Worm (Caenorhabditis elegans): ENCODE measurements around the gene srh-15.
A peak's percentile ranks its signal among the peaks of the same experiment; 100 is the strongest.

Gene srh-15

DNA sequence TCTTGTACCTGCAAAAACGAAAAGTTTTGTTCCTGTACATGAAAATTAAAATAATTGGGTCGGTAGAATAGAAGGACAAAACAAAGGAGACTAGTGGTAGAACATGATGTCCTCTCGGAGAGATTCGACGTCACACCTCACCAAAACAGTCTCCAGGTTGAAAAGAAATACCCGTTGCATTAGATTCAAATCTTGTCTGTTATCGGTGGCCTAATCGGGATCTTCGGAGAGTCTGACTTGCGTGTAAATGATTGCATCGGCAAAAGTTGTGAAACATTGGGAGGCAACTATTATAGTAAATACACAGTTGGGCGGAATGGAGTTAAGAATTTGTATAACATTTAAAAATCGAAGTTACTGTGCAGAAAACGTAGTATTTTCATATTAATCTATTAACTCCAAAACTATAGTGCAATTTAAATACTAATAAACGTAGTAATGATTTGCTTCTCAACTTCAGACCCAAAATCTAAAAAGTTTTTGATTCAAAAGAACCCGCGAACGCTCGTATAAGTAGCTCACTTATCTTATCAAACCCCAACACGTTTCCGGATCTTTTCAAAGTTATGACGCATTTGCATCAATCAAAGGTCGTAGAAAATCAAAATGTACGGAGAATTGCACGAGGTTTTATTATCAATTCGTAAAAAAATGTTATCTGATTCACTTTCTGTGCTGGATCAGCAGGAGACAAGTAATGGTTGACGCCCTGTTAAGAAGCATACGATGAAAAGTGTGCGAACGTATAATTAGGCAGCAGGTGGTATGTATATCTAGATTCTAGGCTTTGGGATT lies 12.8 kb downstream of the srh-15 start, which contains the start of gene nhr-168:
Gene nhr-168 (minus strand): TSS at position 486 of the 795 bp plus-strand sequence.
- peak; percentile 80 for TF ChIP-seq nhr-23 (tag; optimal IDR thresholded peaks at IDR 0.05)
- peak; percentile 92 for TF ChIP-seq elt-1 (tag; optimal IDR thresholded peaks at IDR 0.05)
- TF ChIP-seq sma-9 (GFP tag; optimal IDR thresholded peaks at IDR 0.05) = peak; percentile 80
- TF ChIP-seq sma-9 (tag; optimal IDR thresholded peaks at IDR 0.05) = no peak
- no peak for TF ChIP-seq blmp-1 (tag; optimal IDR thresholded peaks at IDR 0.05; ENCODE audit: insufficient read depth)
- TF ChIP-seq snpc-4 (tag; optimal IDR thresholded peaks at IDR 0.05) = no peak
- no peak for TF ChIP-seq nhr-77 (tag; optimal IDR thresholded peaks at IDR 0.05)
- peak; percentile 66 for TF ChIP-seq ceh-16 (tag; optimal IDR thresholded peaks at IDR 0.05)
- no peak for TF ChIP-seq nhr-6 (tag; optimal IDR thresholded peaks at IDR 0.05)
- TF ChIP-seq fos-1 (tag; optimal IDR thresholded peaks at IDR 0.05) = peak; percentile 65
- TF ChIP-seq alr-1 (tag; optimal IDR thresholded peaks at IDR 0.05) = no peak
- no peak for TF ChIP-seq skn-1 (tag; optimal IDR thresholded peaks at IDR 0.05)
- TF ChIP-seq C34F6.9 (tag; optimal IDR thresholded peaks at IDR 0.05) = no peak

DNA sequence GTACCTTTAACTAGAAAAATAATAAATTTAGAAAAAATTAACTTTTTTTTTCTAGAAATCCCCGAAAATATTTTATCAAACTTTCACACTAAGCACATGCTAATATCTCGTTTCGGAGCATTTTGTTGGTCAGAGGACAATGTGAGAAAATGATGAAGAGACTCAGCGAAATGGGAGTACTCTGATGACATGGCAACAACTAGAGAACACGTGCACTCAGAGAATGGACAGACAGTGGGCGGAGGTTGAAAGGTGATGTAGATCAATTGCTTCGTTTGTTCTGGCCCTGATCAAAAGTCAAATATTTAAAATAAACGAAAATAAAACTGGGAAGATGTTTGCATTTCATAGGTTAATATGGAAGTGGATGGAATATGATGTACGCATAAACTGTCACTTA lies 13.7 kb downstream of the srh-15 start:
- TF ChIP-seq crh-2 (tag; optimal IDR thresholded peaks at IDR 0.05) = no peak
- TF ChIP-seq sma-9 (GFP tag; optimal IDR thresholded peaks at IDR 0.05) = peak; percentile 68
- no peak for TF ChIP-seq sma-9 (tag; optimal IDR thresholded peaks at IDR 0.05)

DNA sequence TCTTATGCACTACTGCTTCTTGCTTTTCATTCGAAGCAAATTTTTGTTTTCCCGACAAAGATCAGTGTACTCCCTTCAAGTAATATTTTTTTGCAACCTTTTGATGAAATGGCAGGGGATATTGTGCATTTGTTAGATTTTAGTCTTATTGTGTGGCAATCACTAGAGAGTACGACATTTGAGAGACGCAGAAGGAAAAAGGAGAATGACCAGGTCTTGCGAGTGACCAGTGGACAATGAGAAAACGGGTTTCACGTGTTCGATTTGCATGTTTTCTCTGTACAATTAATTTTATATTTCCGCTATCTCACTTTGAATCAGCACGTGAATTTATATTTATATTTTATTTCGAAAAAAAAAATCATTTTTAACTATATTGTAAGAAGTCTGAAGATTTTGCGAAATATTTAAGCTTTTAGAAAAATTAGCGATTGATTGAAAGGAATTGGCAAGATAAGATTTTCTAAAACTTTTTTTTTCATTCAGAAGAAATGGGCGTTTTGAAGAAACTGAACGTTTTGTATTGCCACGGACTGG lies 15.2 kb downstream of the srh-15 start, which contains the start of gene C50B6.9:
Gene C50B6.9 (plus strand): TSS at position 487 of the 537 bp plus-strand sequence.
- no peak for TF ChIP-seq mab-5 (tag; optimal IDR thresholded peaks at IDR 0.05)
- peak; percentile 3 for TF ChIP-seq F13H6.1 (tag; optimal IDR thresholded peaks at IDR 0.05)

DNA sequence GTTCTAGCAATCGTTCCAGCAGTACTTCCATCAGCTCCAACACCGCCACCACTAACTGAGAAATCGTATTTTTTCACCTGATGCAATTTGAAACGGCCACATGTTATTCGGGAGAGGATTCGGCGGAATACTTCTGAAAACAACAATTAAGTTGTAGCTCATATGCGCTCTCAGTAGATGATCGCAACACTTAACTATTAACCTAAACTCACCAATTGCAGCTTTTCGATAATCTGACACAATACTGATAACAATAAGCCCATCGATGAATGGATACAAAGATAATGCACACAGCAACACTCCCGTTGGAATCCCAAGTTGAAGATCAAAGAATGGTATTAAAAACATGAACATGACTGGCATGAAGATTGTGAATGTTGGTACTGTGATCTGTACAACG lies 17.3 kb downstream of the srh-15 start:
- TF ChIP-seq nhr-23 (tag; optimal IDR thresholded peaks at IDR 0.05) = no peak
- TF ChIP-seq lin-39 (tag; optimal IDR thresholded peaks at IDR 0.05) = no peak
- TF ChIP-seq crh-2 (tag; optimal IDR thresholded peaks at IDR 0.05) = no peak
- no peak for TF ChIP-seq ama-1 (optimal IDR thresholded peaks at IDR 0.05)
- no peak for TF ChIP-seq lin-13 (GFP tag; optimal IDR thresholded peaks at IDR 0.05)
- no peak for TF ChIP-seq zag-1 (tag; optimal IDR thresholded peaks at IDR 0.05)
- no peak for TF ChIP-seq ZK546.5 (tag; optimal IDR thresholded peaks at IDR 0.05)
- no peak for TF ChIP-seq aly-2 (tag; optimal IDR thresholded peaks at IDR 0.05)
- no peak for TF ChIP-seq lin-11 (tag; optimal IDR thresholded peaks at IDR 0.05)
- TF ChIP-seq sma-9 (GFP tag; optimal IDR thresholded peaks at IDR 0.05) = no peak
- no peak for TF ChIP-seq sma-9 (tag; optimal IDR thresholded peaks at IDR 0.05)
- no peak for TF ChIP-seq alr-1 (tag; optimal IDR thresholded peaks at IDR 0.05)
- no peak for TF ChIP-seq fos-1 (tag; optimal IDR thresholded peaks at IDR 0.05)
- TF ChIP-seq nhr-129 (tag; optimal IDR thresholded peaks at IDR 0.05) = no peak

DNA sequence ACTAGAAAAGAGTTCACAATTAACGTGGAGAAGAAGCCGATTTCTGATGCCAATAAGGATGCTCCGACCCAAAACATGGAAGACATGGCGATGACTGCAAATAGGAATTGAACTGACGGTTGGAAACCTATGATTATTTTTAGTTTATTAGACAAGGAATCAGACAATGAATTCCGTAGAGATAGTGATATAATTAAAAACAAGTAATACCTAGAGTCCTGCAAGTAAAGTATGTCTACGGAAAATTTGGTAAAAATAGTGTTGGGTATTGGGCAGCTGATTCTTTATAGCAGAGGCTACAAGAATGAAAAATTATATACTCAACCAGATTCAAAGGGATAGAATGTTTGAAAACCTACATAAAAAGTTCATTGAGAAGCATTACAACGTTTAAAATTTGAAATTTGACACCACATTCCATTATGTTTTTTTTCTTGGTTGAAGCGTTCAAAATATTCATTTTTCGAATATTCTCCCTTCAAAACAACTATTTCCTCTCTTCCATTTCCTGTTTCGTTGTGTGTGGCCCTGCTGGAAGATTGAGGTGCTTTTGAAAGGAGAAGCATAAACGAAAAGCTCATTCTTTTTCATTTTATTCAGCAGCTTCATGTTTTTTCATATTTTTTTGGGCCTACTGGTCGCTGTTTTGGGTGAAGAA lies 19.0 kb downstream of the srh-15 start, which contains the start of the genes str-4 and lgc-48:
Gene str-4 (minus strand): TSS at position 101 of the 658 bp plus-strand sequence.
Gene lgc-48 (plus strand): TSS at position 608 of the 658 bp plus-strand sequence.
- TF ChIP-seq ceh-16 (tag; optimal IDR thresholded peaks at IDR 0.05) (no peak), dmd-4 (tag; optimal IDR thresholded peaks at IDR 0.05) (no peak), zag-1 (tag; optimal IDR thresholded peaks at IDR 0.05) (no peak), sem-4 (tag; optimal IDR thresholded peaks at IDR 0.05) (no peak), aly-2 (tag; optimal IDR thresholded peaks at IDR 0.05) (no peak), egl-27 (tag; optimal IDR thresholded peaks at IDR 0.05) (no peak), unc-39 (tag; optimal IDR thresholded peaks at IDR 0.05) (no peak), ztf-11 (tag; optimal IDR thresholded peaks at IDR 0.05) (no peak), mdl-1 (tag; optimal IDR thresholded peaks at IDR 0.05) (no peak), lin-39 (tag; optimal IDR thresholded peaks at IDR 0.05) (no peak), nhr-10 (tag; optimal IDR thresholded peaks at IDR 0.05) (no peak), nhr-237 (tag; optimal IDR thresholded peaks at IDR 0.05) (no peak), blmp-1 (tag; optimal IDR thresholded peaks at IDR 0.05; ENCODE audit: insufficient read depth) (no peak), ceh-82 (tag; optimal IDR thresholded peaks at IDR 0.05) (no peak), peb-1 (tag; optimal IDR thresholded peaks at IDR 0.05) (no peak), F13H6.1 (tag; optimal IDR thresholded peaks at IDR 0.05) (no peak)

All from whole organism, L2 larva.